Worm (Caenorhabditis elegans) whole organism, L2 larva: ENCODE measurements around the gene flp-1.

Source experiments
- elt-3 ChIP-seq: sonication (generic microtip); optimal IDR thresholded peaks from 2 replicates; lab custom pipeline; 2017; ENCODE audit warnings: missing biosample characterization, missing genetic modification characterization
- lsy-2 ChIP-seq, 2 experiments: fragments of 150-350 bp in 1 of 2; sonication (generic microtip) in 1 of 2; optimal IDR thresholded peaks; 2 replicates each; lab custom pipeline; 2014 to 2017; ENCODE audit warnings: missing biosample characterization in 2 of 2, missing genetic modification characterization in 2 of 2

DNA sequence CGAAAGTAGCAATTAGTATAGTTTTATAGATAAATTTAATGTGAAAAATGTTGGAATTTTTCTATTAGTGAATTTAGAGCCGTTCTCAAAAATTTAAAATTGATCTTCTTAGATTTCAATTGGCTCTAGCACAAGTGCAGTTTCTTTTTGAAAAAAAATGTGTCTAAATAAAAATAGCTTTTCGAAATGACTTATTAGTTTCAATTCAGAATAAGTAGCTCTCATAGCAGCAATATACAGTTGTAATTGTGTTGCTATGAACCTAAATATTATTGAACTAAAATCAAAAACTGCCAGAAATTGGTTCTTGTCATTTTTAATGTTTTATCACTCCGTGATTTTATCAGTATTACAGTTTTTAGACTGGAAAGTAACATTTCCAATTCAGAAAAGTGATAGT is 26.8 kb upstream of the flp-1 start:
- no peak for TF ChIP-seq lsy-2 (tag; optimal IDR thresholded peaks at IDR 0.05; lab: Kevin White, UChicago)
- no peak for TF ChIP-seq elt-3 (tag; lab: Kevin White, UChicago)
